Worm (Caenorhabditis elegans) whole organism, late embryonic: ENCODE data around the gene Y69H2.1.

Experiments used
- C38D4.7 ChIP-seq: fragments of 200-800 bp; sonication (Bioruptor generic); optimal IDR thresholded peaks from 2 replicates; lab custom pipeline; 2018; ENCODE audit warnings: mild to moderate bottlenecking, missing genetic modification characterization, moderate library complexity, missing compliant biosample characterization
- K02D7.2 ChIP-seq: sonication (generic microtip); optimal IDR thresholded peaks from 2 replicates; lab custom pipeline; 2017; ENCODE audit warnings: mild to moderate bottlenecking, missing genetic modification characterization, missing compliant biosample characterization
- ahr-1 ChIP-seq: sonication (generic microtip); optimal IDR thresholded peaks from 2 replicates; lab custom pipeline; 2016; ENCODE audit warnings: missing genetic modification characterization, missing compliant biosample characterization
- ceh-14 ChIP-seq: sonication (generic microtip); optimal IDR thresholded peaks from 2 replicates; lab custom pipeline; 2016; ENCODE audit warnings: missing genotype, missing genetic modification characterization, missing compliant biosample characterization
- ceh-2 ChIP-seq: sonication (generic microtip); optimal IDR thresholded peaks from 2 replicates; lab custom pipeline; 2016; ENCODE audit warnings: missing genotype, missing genetic modification characterization, missing compliant biosample characterization
- ceh-24 ChIP-seq: sonication (generic microtip); optimal IDR thresholded peaks from 2 replicates; lab custom pipeline; 2016; ENCODE audit warnings: mild to moderate bottlenecking, missing genetic modification characterization, missing compliant biosample characterization
- ceh-31 ChIP-seq: sonication (generic microtip); optimal IDR thresholded peaks from 2 replicates; lab custom pipeline; 2016; ENCODE audit warnings: missing genetic modification characterization, missing compliant biosample characterization
- ceh-45 ChIP-seq: fragments of 200-800 bp; sonication (Bioruptor generic); IDR thresholded peaks from 2 replicates; pipeline ENCODE4 v1.3.6; 2022; ENCODE audit warnings: missing genetic modification reagents, missing genetic modification characterization, missing compliant biosample characterization
- ceh-48 ChIP-seq: sonication (generic microtip); optimal IDR thresholded peaks from 2 replicates; lab custom pipeline; 2016; ENCODE audit warnings: missing genetic modification characterization, inconsistent platforms, missing compliant biosample characterization
- ceh-6 ChIP-seq: fragments of 200-800 bp; sonication (Bioruptor generic); optimal IDR thresholded peaks from 2 replicates; lab custom pipeline; 2018; ENCODE audit warnings: mild to moderate bottlenecking, missing genetic modification characterization, missing compliant biosample characterization
- ceh-9 ChIP-seq: sonication (generic microtip); optimal IDR thresholded peaks from 2 replicates; lab custom pipeline; 2016; ENCODE audit warnings: mild to moderate bottlenecking, missing genetic modification characterization, inconsistent platforms, missing compliant biosample characterization
- dve-1 ChIP-seq: sonication (generic microtip); optimal IDR thresholded peaks from 2 replicates; lab custom pipeline; 2017; ENCODE audit warnings: antibody characterized with exemption, mild to moderate bottlenecking, missing genetic modification characterization, missing compliant biosample characterization
- elt-4 ChIP-seq: sonication (generic microtip); optimal IDR thresholded peaks from 2 replicates; lab custom pipeline; 2016; ENCODE audit warnings: missing genetic modification characterization, missing compliant biosample characterization
- ets-4 ChIP-seq: sonication (generic microtip); optimal IDR thresholded peaks from 2 replicates; lab custom pipeline; 2016; ENCODE audit warnings: missing genetic modification characterization, missing compliant biosample characterization
- fax-1 ChIP-seq: sonication (generic microtip); optimal IDR thresholded peaks from 2 replicates; lab custom pipeline; 2016; ENCODE audit warnings: missing genotype, missing genetic modification characterization, missing compliant biosample characterization
- fkh-6 ChIP-seq: sonication (generic microtip); optimal IDR thresholded peaks from 2 replicates; lab custom pipeline; 2016; ENCODE audit warnings: missing genetic modification characterization, missing compliant biosample characterization
- hlh-30 ChIP-seq: sonication (generic microtip); optimal IDR thresholded peaks from 2 replicates; lab custom pipeline; 2017; ENCODE audit warnings: antibody characterized with exemption, missing genetic modification characterization, missing compliant biosample characterization; ENCODE audit not compliant: insufficient read depth
- madf-2 ChIP-seq: sonication (generic microtip); optimal IDR thresholded peaks from 2 replicates; lab custom pipeline; 2017; ENCODE audit warnings: missing genetic modification characterization, missing compliant biosample characterization
- nfya-1 ChIP-seq: sonication (generic microtip); optimal IDR thresholded peaks from 2 replicates; lab custom pipeline; 2017; ENCODE audit warnings: missing genetic modification characterization, mild to moderate bottlenecking, missing compliant biosample characterization, antibody characterized with exemption, moderate library complexity
- nhr-232 ChIP-seq: sonication (generic microtip); optimal IDR thresholded peaks from 2 replicates; lab custom pipeline; 2016; ENCODE audit warnings: missing genetic modification characterization, missing compliant biosample characterization
- pax-1 ChIP-seq: fragments of 150-350 bp; optimal IDR thresholded peaks from 2 replicates; lab custom pipeline; 2014; ENCODE audit warnings: missing biosample characterization, missing genetic modification characterization
- pha-2 ChIP-seq: sonication (generic microtip); optimal IDR thresholded peaks from 2 replicates; lab custom pipeline; 2017; ENCODE audit warnings: mild to moderate bottlenecking, missing genetic modification characterization, missing compliant biosample characterization
- pha-4 ChIP-seq: fragments of 150-350 bp; optimal IDR thresholded peaks from 2 replicates; lab custom pipeline; 2018; ENCODE audit warnings: missing biosample characterization, missing genetic modification reagents, missing genetic modification characterization
- pros-1 ChIP-seq: fragments of 150-350 bp; optimal IDR thresholded peaks from 2 replicates; lab custom pipeline; 2014; ENCODE audit warnings: missing biosample characterization, missing genetic modification reagents, missing genetic modification characterization
- ref-2 ChIP-seq: sonication (generic microtip); optimal IDR thresholded peaks from 2 replicates; lab custom pipeline; 2016; ENCODE audit warnings: missing genetic modification characterization, missing compliant biosample characterization
- rnt-1 ChIP-seq: sonication (generic microtip); optimal IDR thresholded peaks from 2 replicates; lab custom pipeline; 2016; ENCODE audit warnings: missing genetic modification characterization, missing compliant biosample characterization
- sox-2 ChIP-seq: fragments of 200-800 bp; sonication (Bioruptor generic); IDR thresholded peaks from 2 replicates; pipeline ENCODE4 v1.3.6; 2022; ENCODE audit warnings: missing genetic modification reagents, missing genetic modification characterization, missing compliant biosample characterization
- syd-9 ChIP-seq: sonication (generic microtip); optimal IDR thresholded peaks from 2 replicates; lab custom pipeline; 2016; ENCODE audit warnings: mild to moderate bottlenecking, missing genetic modification characterization, moderate library complexity, missing compliant biosample characterization
- tbx-2 ChIP-seq: sonication (generic microtip); optimal IDR thresholded peaks from 2 replicates; lab custom pipeline; 2016; ENCODE audit warnings: missing genetic modification characterization, missing compliant biosample characterization
- tbx-7 ChIP-seq: sonication (generic microtip); optimal IDR thresholded peaks from 2 replicates; lab custom pipeline; 2016; ENCODE audit warnings: missing genotype, missing genetic modification characterization, missing compliant biosample characterization
- ttx-3 ChIP-seq: sonication (generic microtip); optimal IDR thresholded peaks from 2 replicates; lab custom pipeline; 2016; ENCODE audit warnings: missing genetic modification reagents, missing genetic modification characterization, missing compliant biosample characterization
- unc-55 ChIP-seq: sonication (generic microtip); optimal IDR thresholded peaks from 2 replicates; lab custom pipeline; 2017; ENCODE audit warnings: missing biosample characterization, missing genetic modification reagents, missing genetic modification characterization
- unc-86 ChIP-seq: sonication (generic microtip); optimal IDR thresholded peaks from 2 replicates; lab custom pipeline; 2016; ENCODE audit warnings: missing genetic modification characterization, missing compliant biosample characterization

Gene Y69H2.1

DNA sequence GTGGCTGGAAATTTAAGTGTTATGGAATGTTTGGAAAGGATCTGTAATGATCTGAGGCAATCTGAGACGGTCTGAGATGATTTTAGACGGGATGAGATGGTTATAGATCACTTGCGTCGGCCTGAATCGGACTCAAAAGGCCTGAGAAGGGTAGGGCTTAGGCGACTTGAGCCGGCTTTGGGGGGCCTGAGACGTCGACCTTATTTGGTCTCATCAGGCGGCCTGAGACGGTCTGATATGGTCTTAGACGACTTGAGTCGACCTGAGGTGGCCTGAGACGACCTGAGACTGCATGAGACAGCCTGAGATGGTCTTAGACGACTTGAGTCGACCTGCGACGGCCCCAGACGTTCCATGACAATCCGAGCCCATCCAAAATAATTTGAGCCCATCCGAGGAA lies 34.0 kb upstream of the Y69H2.1 start:
- TF ChIP-seq nfya-1 (tag; lab: Kevin White, UChicago), result no peak
- no peak for TF ChIP-seq fkh-6 (tag; lab: Kevin White, UChicago)
- TF ChIP-seq pax-1 (tag; lab: Kevin White, UChicago), result no peak

DNA sequence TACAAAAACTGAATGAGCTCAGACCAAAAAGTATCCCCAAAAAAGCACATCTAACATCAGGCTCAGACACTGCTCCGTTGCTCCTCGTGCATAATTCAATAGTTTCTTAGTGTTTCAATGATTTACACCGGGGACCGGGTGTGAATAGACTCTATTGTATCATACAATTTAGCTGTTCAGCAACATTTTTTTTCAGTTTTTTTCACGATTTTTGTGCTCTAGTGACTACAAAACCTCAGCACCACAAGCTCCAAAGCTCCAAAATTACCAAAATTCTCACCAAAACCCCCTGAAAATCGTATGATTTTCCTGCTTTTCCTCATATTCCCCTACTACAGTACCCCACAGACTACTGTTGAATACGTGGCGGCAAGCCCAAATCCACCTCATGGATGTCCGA lies 27.7 kb upstream of the Y69H2.1 start, which contains the start of gene egas-2:
Gene egas-2, plus strand, starts transcription at position 301 of the 400 bp plus-strand sequence.
- TF ChIP-seq ceh-14 (tag; lab: Kevin White, UChicago) (no peak), ref-2 (tag; lab: Kevin White, UChicago) (no peak), pha-2 (tag; lab: Kevin White, UChicago) (no peak), nhr-232 (tag; lab: Kevin White, UChicago) (no peak), unc-55 (GFP tag; lab: Kevin White, UChicago) (no peak), C38D4.7 (no peak), rnt-1 (no peak), K02D7.2 (tag; lab: Kevin White, UChicago) (no peak), ceh-24 (tag; lab: Kevin White, UChicago) (no peak), ceh-31 (no peak), nfya-1 (tag; lab: Kevin White, UChicago) (no peak), syd-9 (tag; lab: Kevin White, UChicago) (no peak), ceh-45 (GFP tag; lab: Robert Waterston, UW) (no peak), ttx-3 (tag; lab: Kevin White, UChicago) (no peak), fax-1 (tag; lab: Kevin White, UChicago) (no peak), elt-4 (tag; lab: Kevin White, UChicago) (no peak), pros-1 (tag; lab: Kevin White, UChicago) (no peak), ets-4 (tag; lab: Kevin White, UChicago) (no peak), madf-2 (tag; lab: Kevin White, UChicago) (no peak), ceh-9 (tag; lab: Kevin White, UChicago) (no peak)

DNA sequence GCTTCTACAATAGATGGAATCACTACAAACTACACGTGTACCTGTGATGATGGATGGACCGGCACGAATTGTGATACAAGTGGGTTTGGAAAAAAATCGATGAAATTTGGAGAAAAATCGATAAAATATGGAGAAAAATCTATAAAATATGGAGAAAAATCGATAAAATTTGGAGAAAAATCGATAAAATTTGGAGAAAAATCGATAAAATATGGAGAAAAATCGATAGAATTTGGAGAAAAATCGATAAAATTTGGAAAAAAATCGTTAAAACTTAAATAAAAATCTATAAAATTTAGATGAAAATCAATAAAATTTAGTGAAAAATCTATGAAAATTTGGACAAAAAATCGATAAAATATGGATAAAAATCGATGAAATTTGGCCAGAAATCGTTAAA lies 21.9 kb upstream of the Y69H2.1 start:
- TF ChIP-seq ahr-1 (tag; lab: Kevin White, UChicago) (no peak), ceh-48 (peak; percentile 12)
- TF ChIP-seq, all 69 proteins: peak for 1

DNA sequence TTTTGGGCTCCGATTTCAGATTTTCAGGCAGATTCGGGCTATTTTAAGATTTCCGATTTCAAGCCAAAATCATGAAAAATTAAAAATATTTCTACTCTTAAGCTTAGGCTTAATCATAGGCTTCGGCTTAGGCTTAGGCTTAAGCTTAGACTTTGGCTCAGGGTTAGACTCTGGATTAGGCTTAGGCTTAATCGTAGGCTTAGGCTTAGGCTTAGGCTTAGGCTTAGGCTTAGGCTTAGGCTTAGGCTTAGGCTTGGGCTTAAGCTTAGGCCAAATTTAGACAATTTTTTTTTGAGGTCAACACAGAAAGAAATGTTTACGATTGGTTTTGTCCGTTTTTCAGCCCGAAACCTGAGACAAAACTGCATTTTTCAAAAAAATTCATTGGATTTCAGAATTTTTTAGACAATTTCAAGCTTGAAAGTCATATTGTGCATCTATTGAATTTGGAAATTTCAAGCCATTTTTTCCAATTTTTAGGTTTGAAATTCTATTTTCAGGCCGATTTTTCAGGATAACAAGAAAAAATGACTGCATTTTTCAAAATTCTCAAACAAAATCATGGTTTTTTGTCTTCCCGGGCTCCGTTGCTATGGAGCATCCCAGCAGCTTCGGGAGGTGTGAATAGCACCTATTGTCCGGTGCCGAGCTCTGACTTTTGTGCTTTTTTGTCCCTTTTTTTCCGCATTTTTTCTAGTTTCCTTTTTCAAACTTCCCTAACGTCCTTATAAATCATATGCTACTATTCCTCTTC lies 17.4 kb upstream of the Y69H2.1 start, which contains the start of gene egas-1:
Gene egas-1, plus strand, starts transcription at position 704 of the 754 bp plus-strand sequence.
- TF ChIP-seq hlh-30 (tag; lab: Kevin White, UChicago), result no peak
- TF ChIP-seq dve-1 (tag; lab: Kevin White, UChicago), result peak; percentile 84

DNA sequence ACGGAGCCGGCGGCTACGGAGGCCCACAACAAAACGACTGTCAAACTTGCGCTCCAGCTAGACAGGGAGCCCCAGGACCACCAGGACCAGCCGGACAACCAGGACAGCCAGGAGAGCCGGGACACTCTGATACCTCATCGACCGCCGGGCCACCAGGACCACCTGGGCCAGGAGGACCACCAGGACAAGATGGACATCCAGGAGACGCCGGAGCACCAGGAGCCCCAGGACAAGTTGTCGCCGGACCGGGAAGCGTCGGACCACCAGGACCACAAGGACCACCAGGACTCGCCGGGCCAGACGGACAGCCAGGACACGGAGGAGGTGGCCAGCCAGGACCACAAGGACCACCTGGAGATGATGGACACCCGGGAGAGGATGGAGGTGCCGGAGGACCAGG lies 16.7 kb upstream of the Y69H2.1 start:
- no peak for TF ChIP-seq tbx-7
- TF ChIP-seq ref-2 (tag; lab: Kevin White, UChicago), result no peak
- TF ChIP-seq ceh-2 (tag; lab: Kevin White, UChicago), result peak; percentile 3

DNA sequence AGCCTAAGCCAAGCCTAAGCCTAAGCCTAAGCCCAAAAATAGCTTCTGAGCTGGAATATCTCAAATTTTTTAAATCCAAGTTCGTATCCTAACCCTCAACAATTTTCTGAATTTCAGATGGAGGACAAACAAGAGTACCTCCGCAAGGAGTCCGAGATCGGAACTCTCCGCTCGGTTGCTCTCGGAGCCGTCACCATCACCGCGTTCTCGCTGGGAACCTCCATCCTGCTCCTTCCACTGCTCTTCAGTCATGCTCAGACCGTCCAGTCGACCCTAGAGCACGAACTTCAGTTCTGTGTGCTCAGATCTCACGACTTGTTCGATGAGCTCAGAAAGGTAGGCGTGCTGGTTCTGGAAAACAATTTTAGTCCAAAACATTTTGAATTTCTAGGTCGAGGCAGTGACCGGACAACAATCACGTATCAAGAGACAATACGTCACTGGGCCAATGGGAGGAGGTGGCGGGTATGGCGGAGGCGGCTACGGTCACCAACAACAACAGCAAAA lies 16.1 kb upstream of the Y69H2.1 start, which contains the start of gene col-42:
Gene col-42, plus strand, starts transcription at position 118 of the 507 bp plus-strand sequence.
- no peak for TF ChIP-seq ceh-6 (GFP tag; lab: Kevin White, UChicago)
- no peak for TF ChIP-seq pha-4 (tag; lab: Kevin White, UChicago)
- TF ChIP-seq sox-2, result no peak
- TF ChIP-seq tbx-2 (tag; lab: Kevin White, UChicago), result no peak
- TF ChIP-seq unc-86, result no peak
- no peak for TF ChIP-seq fkh-6 (tag; lab: Kevin White, UChicago)
- TF ChIP-seq syd-9 (tag; lab: Kevin White, UChicago), result no peak
- no peak for TF ChIP-seq ceh-2 (tag; lab: Kevin White, UChicago)
- no peak for TF ChIP-seq ref-2 (tag; lab: Kevin White, UChicago)
